Fruit fly (Drosophila melanogaster) whole organism, pupa: ENCODE measurements around the gene Dyro.

Source experiments
- CG10348 ChIP-seq: fragments of 200-800 bp; sonication (Bioruptor generic); IDR thresholded peaks from 2 replicates; pipeline ENCODE4 v1.3.6; 2022; ENCODE audit warnings: missing biosample characterization, missing genetic modification characterization
- CG12605 ChIP-seq: fragments of 200-800 bp; sonication (Bioruptor generic); IDR thresholded peaks from 2 replicates; pipeline ENCODE4 v1.3.6; 2022; ENCODE audit warnings: missing biosample characterization, missing genetic modification characterization
- CG13204 ChIP-seq: fragments of 200-800 bp; sonication (Bioruptor generic); optimal IDR thresholded peaks from 2 replicates; lab custom pipeline; 2018; ENCODE audit warnings: missing biosample characterization, mild to moderate bottlenecking, missing genetic modification characterization, moderate library complexity
- CG14655 ChIP-seq: fragments of 200-800 bp; sonication (Bioruptor generic); optimal IDR thresholded peaks from 3 replicates; lab custom pipeline; 2017; ENCODE audit warnings: mild to moderate bottlenecking, missing biosample characterization, missing genetic modification reagents, missing genetic modification characterization
- CG15710 ChIP-seq: fragments of 200-800 bp; sonication (Bioruptor generic); optimal IDR thresholded peaks from 2 replicates; lab custom pipeline; 2018; ENCODE audit warnings: missing biosample characterization, mild to moderate bottlenecking, missing genetic modification characterization, moderate library complexity
- CG17806 ChIP-seq: fragments of 200-800 bp; sonication (Bioruptor generic); optimal IDR thresholded peaks from 2 replicates; lab custom pipeline; 2018; ENCODE audit warnings: missing biosample characterization, mild to moderate bottlenecking, missing genetic modification characterization, moderate library complexity
- CG32121 ChIP-seq: fragments of 200-800 bp; sonication (Bioruptor generic); IDR thresholded peaks from 2 replicates; pipeline ENCODE4 v1.3.6; 2022; ENCODE audit warnings: missing biosample characterization, missing genetic modification characterization
- CG34367 ChIP-seq: fragments of 200-800 bp; sonication (Bioruptor generic); optimal IDR thresholded peaks from 2 replicates; lab custom pipeline; 2018; ENCODE audit warnings: missing biosample characterization, mild to moderate bottlenecking, missing genetic modification characterization
- CG4496 ChIP-seq: fragments of 200-800 bp; sonication (Bioruptor generic); IDR thresholded peaks from 3 replicates; pipeline ENCODE4 v1.3.6; 2022; ENCODE audit warnings: missing biosample characterization, missing genetic modification characterization
- CG8159 ChIP-seq: fragments of 200-800 bp; sonication (Bioruptor generic); optimal IDR thresholded peaks from 3 replicates; lab custom pipeline; 2018; ENCODE audit warnings: missing biosample characterization, mild to moderate bottlenecking, missing genetic modification characterization, moderate library complexity
- CG8301 ChIP-seq: fragments of 200-800 bp; sonication (Bioruptor generic); optimal IDR thresholded peaks from 2 replicates; lab custom pipeline; 2018; ENCODE audit warnings: missing biosample characterization, mild to moderate bottlenecking, missing genetic modification characterization
- CG9948 ChIP-seq: fragments of 200-800 bp; sonication (Bioruptor generic); optimal IDR thresholded peaks from 2 replicates; lab custom pipeline; 2018; ENCODE audit warnings: missing biosample characterization, mild to moderate bottlenecking, missing genetic modification characterization, moderate library complexity
- D1 ChIP-seq: fragments of 200-800 bp; sonication (Bioruptor generic); optimal IDR thresholded peaks from 2 replicates; lab custom pipeline; 2018; ENCODE audit warnings: missing biosample characterization, mild to moderate bottlenecking, missing genetic modification characterization, moderate library complexity
- EcR ChIP-seq: fragments of 200-800 bp; sonication (Bioruptor generic); optimal IDR thresholded peaks from 3 replicates; lab custom pipeline; 2019; ENCODE audit warnings: missing biosample characterization, missing genetic modification characterization, mild to moderate bottlenecking, moderate library complexity, missing genetic modification reagents
- Ets98B ChIP-seq: fragments of 200-800 bp; sonication (Bioruptor generic); IDR thresholded peaks from 2 replicates; pipeline ENCODE4 v1.3.6; 2022; ENCODE audit warnings: missing biosample characterization, missing genetic modification characterization
- Pif1B ChIP-seq: fragments of 200-800 bp; sonication (Bioruptor generic); optimal IDR thresholded peaks from 3 replicates; lab custom pipeline; 2016; ENCODE audit warnings: missing biosample characterization, missing genetic modification characterization
- Snoo ChIP-seq: fragments of 200-800 bp; sonication (Bioruptor generic); optimal IDR thresholded peaks from 3 replicates; lab custom pipeline; 2017; ENCODE audit warnings: missing biosample characterization, mild to moderate bottlenecking, missing genetic modification characterization, inconsistent platforms
- gl ChIP-seq: fragments of 200-800 bp; sonication (Bioruptor generic); optimal IDR thresholded peaks from 2 replicates; lab custom pipeline; 2018; ENCODE audit warnings: missing biosample characterization, mild to moderate bottlenecking, missing genetic modification characterization
- rn ChIP-seq: fragments of 200-800 bp; sonication (Bioruptor generic); IDR thresholded peaks from 2 replicates; pipeline ENCODE4 v1.3.6; 2022; ENCODE audit warnings: missing biosample characterization, missing genetic modification characterization

Dyro gene

dm6 chr3L:11295777-11296149 lies at the start of gene Dyro:
TSS of gene Dyro (minus strand) at chr3L:11295919.
- TF ChIP-seq Ets98B (GFP tag; lab: Robert Waterston, UW) (peak; percentile 36; the same call in 1 of the 2 replicates), CG9948 (tag; lab: Kevin White, UChicago) (no peak), CG4496 (no peak; the same call in 2 of the 3 replicates), CG13204 (GFP tag; lab: Kevin White, UChicago) (peak; percentile 94), CG32121 (GFP tag; lab: Robert Waterston, UW) (peak; percentile 73)

- TF ChIP-seq CG17806 (no peak), CG14655 (GFP tag; lab: Kevin White, UChicago) (no peak), CG4496 (no peak), CG12605 (no peak), EcR (no peak), Pif1B (GFP tag; lab: Kevin White, UChicago) (no peak), CG8301 (tag; lab: Kevin White, UChicago) (no peak), rn (GFP tag; lab: Robert Waterston, UW) (no peak), CG34367 (tag; lab: Kevin White, UChicago) (no peak), CG32121 (GFP tag; lab: Robert Waterston, UW) (no peak), CG9948 (tag; lab: Kevin White, UChicago) (no peak), CG10348 (GFP tag; lab: Robert Waterston, UW) (no peak), D1 (tag; lab: Kevin White, UChicago) (no peak), Snoo (no peak), CG13204 (GFP tag; lab: Kevin White, UChicago) (no peak), Ets98B (GFP tag; lab: Robert Waterston, UW) (no peak)
These were observed 49.0 kb upstream of the Dyro start for dm6 chr3L:11344485-11345270.

- TF ChIP-seq CG4496: no peak
- TF ChIP-seq EcR: peak; percentile 35
- TF ChIP-seq D1 (tag; lab: Kevin White, UChicago): no peak
- no peak for TF ChIP-seq CG14655 (GFP tag; lab: Kevin White, UChicago)
- TF ChIP-seq CG12605: no peak
- TF ChIP-seq CG10348 (GFP tag; lab: Robert Waterston, UW): no peak
- no peak for TF ChIP-seq CG9948 (tag; lab: Kevin White, UChicago)
- no peak for TF ChIP-seq CG13204 (GFP tag; lab: Kevin White, UChicago)
These were observed 48.0 kb upstream of the Dyro start for dm6 chr3L:11343633-11344210.

- TF ChIP-seq EcR (peak; percentile 23), CG8159 (no peak)
These were observed 46.9 kb upstream of the Dyro start for dm6 chr3L:11342533-11343065.

- TF ChIP-seq CG34367 (tag; lab: Kevin White, UChicago) (no peak), CG8159 (peak; percentile 29)
These were observed 46.2 kb upstream of the Dyro start for dm6 chr3L:11341920-11342319.

- TF ChIP-seq CG8159 (peak; percentile 24), gl (tag; lab: Kevin White, UChicago) (no peak)
- TF ChIP-seq, all 21 proteins: peak for 1
These were observed 43.6 kb upstream of the Dyro start for dm6 chr3L:11339276-11339675.

- TF ChIP-seq CG13204 (GFP tag; lab: Kevin White, UChicago): no peak
- no peak for TF ChIP-seq CG8301 (tag; lab: Kevin White, UChicago)
- no peak for TF ChIP-seq rn (GFP tag; lab: Robert Waterston, UW)
- TF ChIP-seq CG9948 (tag; lab: Kevin White, UChicago): no peak
- TF ChIP-seq, all 21 proteins: peak for 0
These were observed 42.0 kb upstream of the Dyro start for dm6 chr3L:11337674-11338073.

- TF ChIP-seq CG4496 (peak; percentile 15; the same call in 1 of the 3 replicates), CG8301 (tag; lab: Kevin White, UChicago) (no peak), CG14655 (GFP tag; lab: Kevin White, UChicago) (peak; percentile 10), rn (GFP tag; lab: Robert Waterston, UW) (no peak), CG15710 (no peak), CG17806 (no peak), Snoo (peak; percentile 48), CG32121 (GFP tag; lab: Robert Waterston, UW) (no peak)
These were observed 40.5 kb upstream of the Dyro start for dm6 chr3L:11336094-11336756.
